Fruit fly (Drosophila melanogaster): ENCODE results near the gene CG17612.

The CG17612 gene

DNA sequence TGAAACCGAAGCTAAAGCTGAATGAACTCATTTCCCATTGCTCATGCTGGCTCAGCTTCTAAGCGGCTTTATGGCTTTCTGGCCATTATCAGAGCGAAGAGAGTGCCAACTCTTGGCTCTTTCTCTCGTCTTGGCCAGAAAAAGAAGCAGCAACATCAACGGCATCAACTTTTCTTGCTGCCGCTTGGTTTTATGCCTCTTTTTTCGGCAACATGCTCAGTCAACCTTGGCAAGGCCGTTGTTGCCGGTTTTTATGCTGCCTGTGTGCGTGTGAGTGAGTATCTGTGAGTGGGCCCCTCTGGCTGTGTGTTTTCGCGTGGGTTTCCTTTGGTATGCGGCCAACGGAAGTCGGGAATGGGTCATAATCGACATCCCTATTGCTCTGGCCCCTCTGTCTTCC, 11.9 kb downstream of the CG17612 start:
- TF ChIP-seq N (GFP tag; optimal IDR thresholded peaks at IDR 0.05) (no peak), dl (GFP tag; optimal IDR thresholded peaks at IDR 0.05; ENCODE audit: insufficient read depth in 1 of 2, partially characterized antibody in 2 of 2) (peak in 1 of 2 experiments; percentile 7)

DNA sequence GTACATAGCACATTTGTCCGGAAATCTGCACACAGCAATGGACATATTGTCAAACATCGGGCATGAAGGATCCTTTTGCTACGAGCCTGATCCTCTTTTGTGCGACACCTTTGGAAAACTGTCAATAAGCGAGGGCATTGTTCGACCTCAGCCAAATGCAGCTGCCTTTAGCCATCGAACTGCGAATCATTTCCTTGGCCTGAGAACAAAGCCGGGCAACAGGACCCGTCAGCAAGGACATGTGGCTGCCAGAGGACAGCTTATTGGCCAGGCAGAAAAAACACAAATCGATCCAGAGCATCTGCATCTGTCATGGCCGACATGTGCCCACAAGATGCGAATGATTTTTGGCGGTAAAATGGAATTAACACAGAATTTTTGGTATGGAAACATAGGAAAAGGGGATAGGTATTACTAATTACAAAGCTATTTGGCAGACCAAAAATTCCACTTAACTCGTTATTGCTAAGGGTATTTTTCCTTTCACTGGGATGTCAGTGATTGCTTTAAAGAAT, 12.5 kb downstream of the CG17612 start:
- TF ChIP-seq Mio (GFP tag; optimal IDR thresholded peaks at IDR 0.05): no peak
- TF ChIP-seq CG32264 (GFP tag; optimal IDR thresholded peaks at IDR 0.05): no peak
- TF ChIP-seq Vsx2 (GFP tag; optimal IDR thresholded peaks at IDR 0.05; ENCODE audit: partially characterized antibody): no peak
- TF ChIP-seq CrebA (GFP tag; optimal IDR thresholded peaks at IDR 0.05; ENCODE audit: borderline replicate concordance): no peak
- no peak for TF ChIP-seq Dfd (GFP tag; optimal IDR thresholded peaks at IDR 0.05)
- TF ChIP-seq dmrt93B (GFP tag; optimal IDR thresholded peaks at IDR 0.05): no peak
- TF ChIP-seq foxo (GFP tag; optimal IDR thresholded peaks at IDR 0.05): no peak
- TF ChIP-seq Myc (optimal IDR thresholded peaks at IDR 0.05): no peak
- TF ChIP-seq Hnf4 (GFP tag; optimal IDR thresholded peaks at IDR 0.05): no peak
- TF ChIP-seq N (GFP tag; optimal IDR thresholded peaks at IDR 0.05): no peak
- no peak for TF ChIP-seq dl (GFP tag; optimal IDR thresholded peaks at IDR 0.05; ENCODE audit: insufficient read depth in 1 of 2, partially characterized antibody in 2 of 2)
- no peak for TF ChIP-seq Jra (GFP tag; optimal IDR thresholded peaks at IDR 0.05)
- TF ChIP-seq fru (GFP tag; optimal IDR thresholded peaks at IDR 0.05): no peak
- no peak for TF ChIP-seq brk (GFP tag; optimal IDR thresholded peaks at IDR 0.05)
- TF ChIP-seq lola (GFP tag; optimal IDR thresholded peaks at IDR 0.05): no peak
- TF ChIP-seq pan (optimal IDR thresholded peaks at IDR 0.05): no peak
- no peak for TF ChIP-seq GATAd (GFP tag; optimal IDR thresholded peaks at IDR 0.05)
- TF ChIP-seq rgr (GFP tag; optimal IDR thresholded peaks at IDR 0.05): no peak
- TF ChIP-seq HLH106 (tag; optimal IDR thresholded peaks at IDR 0.05): no peak

DNA sequence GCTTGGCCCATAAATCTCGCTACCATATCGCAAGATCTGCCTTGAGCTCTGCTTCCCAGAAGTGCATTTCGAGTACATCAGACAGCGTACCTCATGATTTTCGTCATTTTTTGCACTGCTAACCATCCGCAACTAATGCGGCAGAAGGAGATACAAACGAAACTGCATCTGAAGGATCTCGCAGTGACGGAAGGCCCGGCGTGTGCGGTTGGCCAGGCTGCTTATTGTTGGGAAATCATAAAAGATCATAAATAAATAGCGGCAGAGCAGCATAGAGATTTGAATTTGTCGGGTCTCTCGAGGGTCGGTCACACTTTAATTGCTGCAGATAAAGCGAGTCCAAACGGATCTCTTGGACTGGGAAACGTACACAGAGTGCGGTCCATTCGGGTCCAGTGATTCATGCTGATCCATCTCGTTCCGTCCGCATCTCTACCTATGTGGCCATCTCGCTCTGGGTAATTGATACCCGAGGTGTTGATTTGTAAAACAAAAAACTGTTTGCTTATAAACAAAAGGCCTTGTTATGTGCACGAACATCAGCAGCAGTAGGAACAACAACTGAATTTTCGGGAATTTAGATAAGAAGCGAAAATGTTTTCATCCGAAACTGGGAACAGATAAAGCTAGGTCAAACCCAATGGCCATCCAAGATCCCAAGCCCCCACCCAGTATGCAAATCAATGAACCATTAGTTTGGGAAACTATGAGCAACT, 13.8 kb downstream of the CG17612 start:
- no peak for TF ChIP-seq Hnf4 (GFP tag; optimal IDR thresholded peaks at IDR 0.05)
- no peak for TF ChIP-seq HLH106 (tag; optimal IDR thresholded peaks at IDR 0.05)
- no peak for TF ChIP-seq Myc (optimal IDR thresholded peaks at IDR 0.05)
- no peak for TF ChIP-seq Mio (GFP tag; optimal IDR thresholded peaks at IDR 0.05)
- no peak for TF ChIP-seq Rel (GFP tag; optimal IDR thresholded peaks at IDR 0.05)
- TF ChIP-seq Rel (tag; optimal IDR thresholded peaks at IDR 0.05): no peak
- no peak for TF ChIP-seq br (GFP tag; optimal IDR thresholded peaks at IDR 0.05)
- TF ChIP-seq OdsH (GFP tag; optimal IDR thresholded peaks at IDR 0.05): no peak
- TF ChIP-seq tai (GFP tag; optimal IDR thresholded peaks at IDR 0.05): no peak
- TF ChIP-seq usp (GFP tag; optimal IDR thresholded peaks at IDR 0.05): no peak
- no peak for TF ChIP-seq Jra (GFP tag; optimal IDR thresholded peaks at IDR 0.05)
- TF ChIP-seq Hr78 (GFP tag; optimal IDR thresholded peaks at IDR 0.05): no peak
- no peak for TF ChIP-seq Sp1 (GFP tag; optimal IDR thresholded peaks at IDR 0.05)
- TF ChIP-seq sv (GFP tag; optimal IDR thresholded peaks at IDR 0.05): no peak
- no peak for TF ChIP-seq sage (GFP tag; optimal IDR thresholded peaks at IDR 0.05)
- no peak for TF ChIP-seq CrebA (GFP tag; optimal IDR thresholded peaks at IDR 0.05; ENCODE audit: borderline replicate concordance)
- no peak for TF ChIP-seq fru (GFP tag; optimal IDR thresholded peaks at IDR 0.05)
- no peak for TF ChIP-seq CG32264 (GFP tag; optimal IDR thresholded peaks at IDR 0.05)
- TF ChIP-seq foxo (GFP tag; optimal IDR thresholded peaks at IDR 0.05): no peak
- no peak for TF ChIP-seq jim (GFP tag; optimal IDR thresholded peaks at IDR 0.05)
- TF ChIP-seq ey (GFP tag; optimal IDR thresholded peaks at IDR 0.05): no peak

DNA sequence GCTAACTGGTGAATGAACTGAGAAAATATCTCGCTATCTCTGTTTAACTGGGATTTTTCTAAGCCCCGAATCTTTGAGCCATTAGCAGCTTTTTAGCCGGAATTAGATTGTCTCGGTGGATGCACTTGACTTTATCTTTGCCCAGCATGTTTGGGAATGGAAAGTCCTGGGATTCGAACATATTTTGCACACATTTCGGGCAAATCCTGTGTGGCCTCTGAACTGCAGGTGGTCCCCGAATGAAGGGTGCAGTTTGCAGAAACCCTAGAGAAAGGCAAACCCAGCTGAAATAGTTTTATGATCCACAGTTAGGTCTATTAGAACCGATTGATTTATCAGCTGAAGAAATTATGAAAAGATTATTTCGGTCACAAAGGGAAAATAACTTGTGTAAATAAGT, 15.9 kb downstream of the CG17612 start:
- no peak for TF ChIP-seq Jra (GFP tag; optimal IDR thresholded peaks at IDR 0.05)
- TF ChIP-seq br (GFP tag; optimal IDR thresholded peaks at IDR 0.05): no peak
- TF ChIP-seq Dif (GFP tag; optimal IDR thresholded peaks at IDR 0.05; ENCODE audit: partially characterized antibody): no peak
- TF ChIP-seq Abd-B (GFP tag; optimal IDR thresholded peaks at IDR 0.05): no peak
- no peak for TF ChIP-seq usp (GFP tag; optimal IDR thresholded peaks at IDR 0.05)
- TF ChIP-seq Hr83 (GFP tag; optimal IDR thresholded peaks at IDR 0.05; ENCODE audit: poor library complexity, severe bottlenecking): no peak
- no peak for TF ChIP-seq ey (GFP tag; optimal IDR thresholded peaks at IDR 0.05)
- TF ChIP-seq HLH106 (tag; optimal IDR thresholded peaks at IDR 0.05): no peak
- TF ChIP-seq h (GFP tag; optimal IDR thresholded peaks at IDR 0.05): no peak
- no peak for TF ChIP-seq N (GFP tag; optimal IDR thresholded peaks at IDR 0.05)
- no peak for TF ChIP-seq Sp1 (GFP tag; optimal IDR thresholded peaks at IDR 0.05)
- TF ChIP-seq sage (GFP tag; optimal IDR thresholded peaks at IDR 0.05): no peak

Measured in whole organism, wandering third instar larva.